Fruit fly (Drosophila melanogaster) whole organism, embryonic: ENCODE results near the gene CG9757.

Source experiments
- B-H1 ChIP-seq: fragments of 200-800 bp; sonication (Bioruptor generic); IDR thresholded peaks from 3 replicates; pipeline ENCODE4 v1.3.6; 2022; ENCODE audit warnings: missing biosample characterization, missing genetic modification characterization
- C15 ChIP-seq: fragments of 200-800 bp; sonication (Bioruptor generic); IDR thresholded peaks from 3 replicates; pipeline ENCODE4 v1.3.6; 2022; ENCODE audit warnings: missing biosample characterization, missing genetic modification characterization
- CG1024 ChIP-seq: fragments of 200-800 bp; sonication (Bioruptor generic); IDR thresholded peaks from 2 replicates; pipeline ENCODE4 v1.3.6; 2022; ENCODE audit warnings: missing biosample characterization, missing genetic modification characterization
- CG10321 ChIP-seq: fragments of 200-800 bp; sonication (Bioruptor generic); IDR thresholded peaks from 2 replicates; pipeline ENCODE4 v1.3.6; 2022; ENCODE audit warnings: missing biosample characterization, missing genetic modification characterization
- CG10366 ChIP-seq: fragments of 200-800 bp; sonication (Bioruptor generic); IDR thresholded peaks from 2 replicates; pipeline ENCODE4 v1.3.6; 2022; ENCODE audit warnings: missing biosample characterization, missing genetic modification characterization
- CG10565 ChIP-seq: fragments of 200-800 bp; sonication (Bioruptor generic); optimal IDR thresholded peaks from 3 replicates; lab custom pipeline; 2016; ENCODE audit warnings: missing biosample characterization, mild to moderate bottlenecking, missing genetic modification characterization
- CG10979 ChIP-seq: fragments of 200-800 bp; sonication (Bioruptor generic); optimal IDR thresholded peaks from 2 replicates; lab custom pipeline; 2018; ENCODE audit warnings: missing biosample characterization, mild to moderate bottlenecking, missing genetic modification characterization, moderate library complexity
- CG17568 ChIP-seq: fragments of 200-800 bp; sonication (Bioruptor generic); optimal IDR thresholded peaks from 2 replicates; lab custom pipeline; 2018; ENCODE audit warnings: missing biosample characterization, mild to moderate bottlenecking, missing genetic modification characterization, moderate library complexity
- CG17829 ChIP-seq: fragments of 200-800 bp; optimal IDR thresholded peaks from 2 replicates; lab custom pipeline; 2019; ENCODE audit warnings: missing biosample characterization, mild to moderate bottlenecking, missing genetic modification characterization, moderate library complexity
- CG18619 ChIP-seq: fragments of 200-800 bp; sonication (Bioruptor generic); optimal IDR thresholded peaks from 3 replicates; lab custom pipeline; 2017; ENCODE audit warnings: missing biosample characterization, mild to moderate bottlenecking, missing genetic modification characterization
- CG2116 ChIP-seq: fragments of 200-800 bp; sonication (Bioruptor generic); optimal IDR thresholded peaks from 3 replicates; lab custom pipeline; 2018; ENCODE audit warnings: missing biosample characterization, mild to moderate bottlenecking, missing genetic modification characterization
- CG2120 ChIP-seq: fragments of 200-800 bp; sonication (Bioruptor generic); optimal IDR thresholded peaks from 3 replicates; lab custom pipeline; 2016; ENCODE audit warnings: missing biosample characterization, missing genetic modification characterization
- CG2129 ChIP-seq: fragments of 200-800 bp; sonication (Bioruptor generic); IDR thresholded peaks from 2 replicates; pipeline ENCODE4 v1.3.6; 2022; ENCODE audit warnings: missing biosample characterization, missing genetic modification characterization; ENCODE audit not compliant: partially characterized antibody
- CG2712 ChIP-seq: fragments of 200-800 bp; optimal IDR thresholded peaks from 3 replicates; lab custom pipeline; 2019; ENCODE audit warnings: missing biosample characterization, mild to moderate bottlenecking, missing genetic modification characterization, moderate library complexity
- CG30020 ChIP-seq: fragments of 200-800 bp; optimal IDR thresholded peaks from 2 replicates; lab custom pipeline; 2019; ENCODE audit warnings: missing biosample characterization, mild to moderate bottlenecking, missing genetic modification characterization, moderate library complexity
- CG6683 ChIP-seq: fragments of 200-800 bp; sonication (Bioruptor generic); optimal IDR thresholded peaks from 2 replicates; lab custom pipeline; 2017; ENCODE audit warnings: missing biosample characterization, mild to moderate bottlenecking, missing genetic modification characterization, missing genetic modification reagents
- CG6791 ChIP-seq: fragments of 200-800 bp; sonication (Bioruptor generic); IDR thresholded peaks from 3 replicates; pipeline ENCODE4 v1.3.6; 2022; ENCODE audit warnings: missing biosample characterization, missing genetic modification characterization; ENCODE audit not compliant: partially characterized antibody
- CG7372 ChIP-seq: fragments of 200-800 bp; sonication (Bioruptor generic); IDR thresholded peaks from 2 replicates; pipeline ENCODE4 v1.3.6; 2022; ENCODE audit warnings: missing biosample characterization, missing genetic modification characterization
- CG7786 ChIP-seq: fragments of 200-800 bp; sonication (Bioruptor generic); optimal IDR thresholded peaks from 2 replicates; lab custom pipeline; 2016; ENCODE audit warnings: missing biosample characterization, missing genetic modification characterization
- CG7963 ChIP-seq: fragments of 200-800 bp; sonication (Bioruptor generic); IDR thresholded peaks from 3 replicates; pipeline ENCODE4 v1.3.6; 2022; ENCODE audit warnings: missing biosample characterization, missing genetic modification characterization; ENCODE audit not compliant: partially characterized antibody
- CG8359 ChIP-seq: fragments of 200-800 bp; sonication (Bioruptor generic); optimal IDR thresholded peaks from 2 replicates; lab custom pipeline; 2017; ENCODE audit warnings: missing biosample characterization, mild to moderate bottlenecking, missing genetic modification characterization, borderline replicate concordance
- D19B ChIP-seq: fragments of 200-800 bp; sonication (Bioruptor generic); optimal IDR thresholded peaks from 2 replicates; lab custom pipeline; 2017; ENCODE audit warnings: missing biosample characterization, mild to moderate bottlenecking, missing genetic modification characterization
- E2f1 ChIP-seq: fragments of 200-800 bp; sonication (Bioruptor generic); IDR thresholded peaks from 2 replicates; pipeline ENCODE4 v1.3.6; 2022; ENCODE audit warnings: missing biosample characterization, missing genetic modification characterization
- MBD-R2 ChIP-seq: fragments of 200-800 bp; sonication (Bioruptor generic); IDR thresholded peaks from 2 replicates; pipeline ENCODE4 v1.3.6; 2022; ENCODE audit warnings: missing biosample characterization, missing genetic modification characterization
- MESR4 ChIP-seq: fragments of 200-800 bp; sonication (Bioruptor generic); optimal IDR thresholded peaks from 2 replicates; lab custom pipeline; 2018; ENCODE audit warnings: missing biosample characterization, mild to moderate bottlenecking, missing genetic modification characterization, moderate library complexity
- Neu2 ChIP-seq: fragments of 200-800 bp; sonication (Bioruptor generic); optimal IDR thresholded peaks from 3 replicates; lab custom pipeline; 2016; ENCODE audit warnings: missing biosample characterization, missing genetic modification characterization, borderline replicate concordance
- Oli ChIP-seq: fragments of 200-800 bp; sonication (Bioruptor generic); optimal IDR thresholded peaks from 2 replicates; lab custom pipeline; 2018; ENCODE audit warnings: missing biosample characterization, mild to moderate bottlenecking, missing genetic modification characterization, moderate library complexity
- Pdp1 ChIP-seq, 2 experiments: fragments of 200-800 bp; sonication (Bioruptor generic); optimal IDR thresholded peaks; 3 replicates each; lab custom pipeline; 2016; ENCODE audit warnings: missing biosample characterization in 2 of 2, missing genetic modification characterization in 2 of 2, mild to moderate bottlenecking in 1 of 2, moderate library complexity in 1 of 2
- Taf1 ChIP-seq: fragments of 200-800 bp; sonication (Bioruptor generic); IDR thresholded peaks from 2 replicates; pipeline ENCODE4 v1.3.6; 2022; ENCODE audit warnings: missing biosample characterization, missing genetic modification characterization
- aop ChIP-seq: fragments of 200-800 bp; sonication (Bioruptor generic); IDR thresholded peaks from 2 replicates; pipeline ENCODE4 v1.3.6; 2022; ENCODE audit warnings: missing biosample characterization, missing genetic modification characterization
- ara ChIP-seq: fragments of 200-800 bp; sonication (Bioruptor generic); IDR thresholded peaks from 2 replicates; pipeline ENCODE4 v1.3.6; 2022; ENCODE audit warnings: missing biosample characterization, missing genetic modification characterization
- ase ChIP-seq: fragments of 200-800 bp; sonication (Bioruptor generic); IDR thresholded peaks from 3 replicates; pipeline ENCODE4 v1.3.6; 2022; ENCODE audit warnings: missing biosample characterization, missing genetic modification characterization
- bab2 ChIP-seq: fragments of 200-800 bp; sonication (Bioruptor generic); optimal IDR thresholded peaks from 2 replicates; lab custom pipeline; 2016; ENCODE audit warnings: missing biosample characterization, missing genetic modification characterization
- crol ChIP-seq: fragments of 200-800 bp; sonication (Bioruptor generic); IDR thresholded peaks from 2 replicates; pipeline ENCODE4 v1.3.6; 2022; ENCODE audit warnings: missing biosample characterization, missing genetic modification characterization
- da ChIP-seq: fragments of 200-800 bp; sonication (Bioruptor generic); optimal IDR thresholded peaks from 2 replicates; lab custom pipeline; 2016; ENCODE audit warnings: missing biosample characterization, missing genetic modification characterization
- en ChIP-seq: fragments of 200-800 bp; sonication (Bioruptor generic); optimal IDR thresholded peaks from 2 replicates; lab custom pipeline; 2016; ENCODE audit warnings: missing biosample characterization, missing genetic modification characterization
- fd102C ChIP-seq: fragments of 200-800 bp; sonication (Bioruptor generic); optimal IDR thresholded peaks from 2 replicates; lab custom pipeline; 2018; ENCODE audit warnings: missing biosample characterization, mild to moderate bottlenecking, missing genetic modification characterization, moderate library complexity
- fru ChIP-seq: fragments of >200 bp; optimal IDR thresholded peaks from 2 replicates; lab custom pipeline; 2017
- jing ChIP-seq: fragments of 200-800 bp; sonication (Bioruptor generic); optimal IDR thresholded peaks from 2 replicates; lab custom pipeline; 2018; ENCODE audit warnings: missing biosample characterization, mild to moderate bottlenecking, missing genetic modification characterization
- kay ChIP-seq: fragments of 200-800 bp; sonication (Bioruptor generic); optimal IDR thresholded peaks from 2 replicates; lab custom pipeline; 2016; ENCODE audit warnings: missing biosample characterization, missing genetic modification characterization
- kni ChIP-seq: fragments of 200-800 bp; sonication (Bioruptor generic); optimal IDR thresholded peaks from 3 replicates; lab custom pipeline; 2017; ENCODE audit warnings: mild to moderate bottlenecking, missing biosample characterization, missing genetic modification reagents, missing genetic modification characterization
- pb ChIP-seq: fragments of 200-800 bp; sonication (Bioruptor generic); optimal IDR thresholded peaks from 3 replicates; lab custom pipeline; 2016; ENCODE audit warnings: missing biosample characterization, missing genetic modification characterization
- peb ChIP-seq: fragments of 200-800 bp; sonication (Bioruptor generic); IDR thresholded peaks from 2 replicates; pipeline ENCODE4 v1.3.6; 2022; ENCODE audit warnings: missing biosample characterization, missing genetic modification characterization
- phol ChIP-seq: fragments of 200-800 bp; sonication (Bioruptor generic); optimal IDR thresholded peaks from 3 replicates; lab custom pipeline; 2018; ENCODE audit warnings: missing biosample characterization, mild to moderate bottlenecking, missing genetic modification characterization, moderate library complexity
- prd ChIP-seq, 3 experiments: fragments of >200 bp in 2 of 3; fragments of 200-800 bp in 1 of 3; sonication (Bioruptor generic) in 1 of 3; optimal IDR thresholded peaks in 2 of 3; IDR thresholded peaks in 1 of 3; 2 replicates in 2 of 3; 3 replicates in 1 of 3; pipeline versions ENCODE4 v1.3.6 to Lab custom; 2017 to 2022; ENCODE audit warnings: missing biosample characterization in 1 of 3, missing genetic modification characterization in 1 of 3
- shn ChIP-seq: fragments of 200-800 bp; sonication (Bioruptor generic); optimal IDR thresholded peaks from 3 replicates; lab custom pipeline; 2016; ENCODE audit warnings: missing biosample characterization, missing genetic modification characterization
- sima ChIP-seq: fragments of 200-800 bp; sonication (Bioruptor generic); optimal IDR thresholded peaks from 2 replicates; lab custom pipeline; 2016; ENCODE audit warnings: missing biosample characterization, missing genetic modification characterization
- unpg ChIP-seq: fragments of 200-800 bp; sonication (Bioruptor generic); optimal IDR thresholded peaks from 3 replicates; lab custom pipeline; 2018; ENCODE audit warnings: missing biosample characterization, mild to moderate bottlenecking, missing genetic modification characterization, moderate library complexity

Gene CG9757

DNA sequence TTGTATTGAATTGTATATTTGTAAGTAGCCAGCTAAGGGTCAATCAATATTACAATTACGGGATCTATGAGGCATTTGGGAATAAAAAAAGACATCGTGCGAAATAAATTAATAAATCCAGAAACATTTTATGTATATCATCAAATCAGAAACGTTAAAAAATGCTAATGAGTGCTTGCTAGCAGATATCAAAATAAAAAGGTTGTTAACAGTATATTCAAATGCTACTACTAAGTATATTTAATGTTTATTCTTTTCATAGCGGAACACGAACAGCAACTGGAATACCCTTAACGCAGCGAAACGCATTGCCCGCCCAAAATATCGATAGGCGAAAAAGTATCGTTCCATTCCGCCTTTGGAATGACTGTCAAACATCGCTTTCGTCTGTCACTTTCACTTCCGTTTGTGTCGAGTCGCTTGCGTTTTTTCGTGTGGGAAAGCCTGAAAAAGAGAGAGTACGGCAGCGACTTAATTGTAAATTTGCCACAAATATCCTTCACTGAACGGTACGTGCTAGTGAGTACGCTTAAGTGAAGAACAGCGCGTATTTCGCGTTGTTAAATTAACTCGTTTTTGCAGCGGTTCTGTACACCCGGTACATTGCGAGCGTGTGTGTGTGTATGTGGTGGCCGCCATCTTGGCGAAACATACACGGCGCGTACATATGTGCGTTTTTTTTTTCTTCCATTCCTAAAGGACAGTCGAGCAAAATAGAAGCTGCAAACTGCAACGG lies 48.9 kb upstream of the CG9757 start, which contains the start of gene B52 (continued):
- TF ChIP-seq CG6791 (peak; percentile 76; the same call in 2 of the 3 replicates), CG17568 (GFP tag; lab: Kevin White, UChicago) (peak; percentile 77), CG2116 (peak; percentile 52), MBD-R2 (peak; percentile 49), jing (GFP tag; lab: Kevin White, UChicago) (peak; percentile 17), CG2120 (GFP tag; lab: Kevin White, UChicago) (peak; percentile 12), CG10321 (0 out of 2 replicates have a peak, but pooled peaks have one; percentile 38), E2f1 (GFP tag; lab: Robert Waterston, UW) (peak; percentile 84), CG7372 (no peak; the same call in 1 of the 2 replicates), kay (GFP tag; lab: Kevin White, UChicago) (no peak), en (GFP tag; lab: Kevin White, UChicago) (peak; percentile 57), Oli (tag; lab: Kevin White, UChicago) (peak; percentile 10), sima (GFP tag; lab: Kevin White, UChicago) (no peak), CG2712 (tag; lab: Kevin White, UChicago) (peak; percentile 42), shn (GFP tag; lab: Kevin White, UChicago) (peak; percentile 56), CG7786 (GFP tag; lab: Kevin White, UChicago) (peak; percentile 21), CG7963 (GFP tag; lab: Robert Waterston, UW) (0 out of 3 replicates have a peak, but pooled peaks have one; percentile 28), CG30020 (tag; lab: Kevin White, UChicago) (peak; percentile 89), CG10366 (peak; percentile 36), fd102C (GFP tag; lab: Kevin White, UChicago) (peak; percentile 45), kni (GFP tag; lab: Kevin White, UChicago) (peak; percentile 86), MESR4 (GFP tag; lab: Kevin White, UChicago) (peak; percentile 97), Pdp1 (GFP tag; optimal IDR thresholded peaks at IDR 0.05; lab: Kevin White, UChicago) (peak in 1 of 2 experiments; percentile 35), unpg (GFP tag; lab: Kevin White, UChicago) (peak; percentile 63), CG8359 (peak; percentile 51), CG10565 (no peak), aop (GFP tag; lab: Robert Waterston, UW) (no peak), phol (tag; lab: Kevin White, UChicago) (peak; percentile 99), peb (GFP tag; lab: Robert Waterston, UW) (no peak; the same call in 1 of the 2 replicates), CG17829 (tag; lab: Kevin White, UChicago) (peak; percentile 20), da (GFP tag; lab: Kevin White, UChicago) (peak; percentile 51), Taf1 (GFP tag; lab: Robert Waterston, UW) (no peak; the same call in 1 of the 2 replicates), crol (no peak), Neu2 (GFP tag; lab: Kevin White, UChicago) (no peak), CG1024 (GFP tag; lab: Robert Waterston, UW) (peak; percentile 80), CG18619 (peak; percentile 72), pb (GFP tag; lab: Kevin White, UChicago) (peak; percentile 85), fru (lab: Kevin White, UChicago) (no peak), C15 (GFP tag; lab: Robert Waterston, UW) (0 out of 3 replicates have a peak, but pooled peaks have one; percentile 49), prd (optimal IDR thresholded peaks at IDR 0.05; lab: Kevin White, UChicago) (no peak), prd (GFP tag; IDR thresholded peaks at IDR 0.05; lab: Robert Waterston, UW) (peak; percentile 66), CG6683 (GFP tag; lab: Kevin White, UChicago) (peak; percentile 8), CG10979 (peak; percentile 32), bab2 (GFP tag; lab: Kevin White, UChicago) (no peak), ase (peak; percentile 46; the same call in 1 of the 3 replicates), CG2129 (GFP tag; lab: Robert Waterston, UW) (peak; percentile 18; the same call in 1 of the 2 replicates), B-H1 (GFP tag; lab: Robert Waterston, UW) (peak; percentile 28; the same call in 2 of the 3 replicates), ara (GFP tag; lab: Robert Waterston, UW) (peak; percentile 46; the same call in 1 of the 2 replicates), D19B (GFP tag; lab: Kevin White, UChicago) (peak; percentile 65)
